Worm (Caenorhabditis elegans): ENCODE measurements around the gene F40G9.6.

The F40G9.6 gene

ce11 chrIII:157980-158379, 21.4 kb upstream of the F40G9.6 start:
- no peak for TF ChIP-seq him-1 (tag; optimal IDR thresholded peaks at IDR 0.05)
- TF ChIP-seq dao-5 (tag; optimal IDR thresholded peaks at IDR 0.05), result no peak
- TF ChIP-seq W03F9.2 (tag; optimal IDR thresholded peaks at IDR 0.05), result no peak

- no peak for TF ChIP-seq W03F9.2 (tag; optimal IDR thresholded peaks at IDR 0.05)
- TF ChIP-seq him-1 (tag; optimal IDR thresholded peaks at IDR 0.05), result no peak
- TF ChIP-seq dao-5 (tag; optimal IDR thresholded peaks at IDR 0.05), result no peak
Observed at ce11 chrIII:159149-159548, 20.2 kb upstream of the F40G9.6 start.

- TF ChIP-seq him-1 (tag; optimal IDR thresholded peaks at IDR 0.05), result no peak
- TF ChIP-seq dao-5 (tag; optimal IDR thresholded peaks at IDR 0.05), result no peak
- TF ChIP-seq W03F9.2 (tag; optimal IDR thresholded peaks at IDR 0.05), result no peak
Observed at ce11 chrIII:159665-160064, 19.7 kb upstream of the F40G9.6 start.

- TF ChIP-seq W03F9.2 (tag; optimal IDR thresholded peaks at IDR 0.05) (no peak), him-1 (tag; optimal IDR thresholded peaks at IDR 0.05) (no peak), dao-5 (tag; optimal IDR thresholded peaks at IDR 0.05) (no peak)
Observed at ce11 chrIII:164775-165174, 14.6 kb upstream of the F40G9.6 start, which contains the start of gene F40G9.8. Gene F40G9.8 (minus strand): TSS chrIII:164875.

- TF ChIP-seq him-1 (tag; optimal IDR thresholded peaks at IDR 0.05) (no peak), W03F9.2 (tag; optimal IDR thresholded peaks at IDR 0.05) (no peak), dao-5 (tag; optimal IDR thresholded peaks at IDR 0.05) (no peak)
Observed at ce11 chrIII:165390-165789, 14.0 kb upstream of the F40G9.6 start, which contains the start of gene F40G9.7. Gene F40G9.7 (plus strand): TSS chrIII:165690.

- no peak for TF ChIP-seq dao-5 (tag; optimal IDR thresholded peaks at IDR 0.05)
- no peak for TF ChIP-seq W03F9.2 (tag; optimal IDR thresholded peaks at IDR 0.05)
- TF ChIP-seq him-1 (tag; optimal IDR thresholded peaks at IDR 0.05), result no peak
Observed at ce11 chrIII:169478-169877, 9.9 kb upstream of the F40G9.6 start, which contains the start of gene F40G9.18. Gene F40G9.18 (minus strand): TSS chrIII:169578.

ce11 chrIII:171617-172016, 7.7 kb upstream of the F40G9.6 start, which contains the start of the genes F40G9.9 and F40G9.12:
Gene F40G9.9 (minus strand): TSS chrIII:171717.
Gene F40G9.12 (plus strand): TSS chrIII:171847.
- no peak for TF ChIP-seq W03F9.2 (tag; optimal IDR thresholded peaks at IDR 0.05)
- no peak for TF ChIP-seq dao-5 (tag; optimal IDR thresholded peaks at IDR 0.05)
- TF ChIP-seq him-1 (tag; optimal IDR thresholded peaks at IDR 0.05), result no peak

- no peak for TF ChIP-seq him-1 (tag; optimal IDR thresholded peaks at IDR 0.05)
- TF ChIP-seq W03F9.2 (tag; optimal IDR thresholded peaks at IDR 0.05), result no peak
- TF ChIP-seq dao-5 (tag; optimal IDR thresholded peaks at IDR 0.05), result no peak
Observed at ce11 chrIII:173501-173900, 5.8 kb upstream of the F40G9.6 start, which contains the start of gene F40G9.19. Gene F40G9.19 (plus strand): TSS chrIII:173801.

- no peak for TF ChIP-seq W03F9.2 (tag; optimal IDR thresholded peaks at IDR 0.05)
- no peak for TF ChIP-seq dao-5 (tag; optimal IDR thresholded peaks at IDR 0.05)
- no peak for TF ChIP-seq him-1 (tag; optimal IDR thresholded peaks at IDR 0.05)
Observed at ce11 chrIII:175733-176132, 3.6 kb upstream of the F40G9.6 start, which contains the start of gene clec-148. Gene clec-148 (minus strand): TSS chrIII:175833.

- TF ChIP-seq dao-5 (tag; optimal IDR thresholded peaks at IDR 0.05) (no peak), W03F9.2 (tag; optimal IDR thresholded peaks at IDR 0.05) (no peak), him-1 (tag; optimal IDR thresholded peaks at IDR 0.05) (no peak)
Observed at ce11 chrIII:177715-178114, 1.6 kb upstream of the F40G9.6 start, which contains the start of gene F40G9.14. Gene F40G9.14 (minus strand): TSS chrIII:177815.

ce11 chrIII:178126-178525, 1.2 kb upstream of the F40G9.6 start:
- TF ChIP-seq dao-5 (tag; optimal IDR thresholded peaks at IDR 0.05), result no peak
- no peak for TF ChIP-seq W03F9.2 (tag; optimal IDR thresholded peaks at IDR 0.05)

- TF ChIP-seq W03F9.2 (tag; optimal IDR thresholded peaks at IDR 0.05), result no peak
- TF ChIP-seq dao-5 (tag; optimal IDR thresholded peaks at IDR 0.05), result no peak
- TF ChIP-seq him-1 (tag; optimal IDR thresholded peaks at IDR 0.05), result no peak
Observed at ce11 chrIII:180963-181362, 1.6 kb downstream of the F40G9.6 start, which contains the start of gene F40G9.5. Gene F40G9.5 (plus strand): TSS chrIII:181263.

ce11 chrIII:182080-182479, 2.7 kb downstream of the F40G9.6 start, which contains the start of gene F40G9.15:
Gene F40G9.15 (plus strand): TSS chrIII:182380.
- TF ChIP-seq dao-5 (tag; optimal IDR thresholded peaks at IDR 0.05) (no peak), him-1 (tag; optimal IDR thresholded peaks at IDR 0.05) (no peak), W03F9.2 (tag; optimal IDR thresholded peaks at IDR 0.05) (no peak)

- TF ChIP-seq dao-5 (tag; optimal IDR thresholded peaks at IDR 0.05), result no peak
Observed at ce11 chrIII:183072-183471, 3.7 kb downstream of the F40G9.6 start.

ce11 chrIII:184335-184734, 5.0 kb downstream of the F40G9.6 start:
- TF ChIP-seq W03F9.2 (tag; optimal IDR thresholded peaks at IDR 0.05), result no peak
- TF ChIP-seq him-1 (tag; optimal IDR thresholded peaks at IDR 0.05), result no peak
- no peak for TF ChIP-seq dao-5 (tag; optimal IDR thresholded peaks at IDR 0.05)
